Worm (Caenorhabditis elegans) whole organism, early embryonic: ENCODE data around the gene srz-13.

Experiments
- B0310.2 ChIP-seq: sonication (generic microtip); optimal IDR thresholded peaks from 2 replicates; lab custom pipeline; 2016; ENCODE audit warnings: mild to moderate bottlenecking, missing genetic modification characterization, missing compliant biosample characterization
- F13C5.2 ChIP-seq: sonication (generic microtip); optimal IDR thresholded peaks from 2 replicates; lab custom pipeline; 2017; ENCODE audit warnings: mild to moderate bottlenecking, missing genetic modification characterization, inconsistent platforms, missing compliant biosample characterization
- ama-1 ChIP-seq: fragments of 150-350 bp; optimal IDR thresholded peaks from 2 replicates; lab custom pipeline; 2014
- ceh-13 ChIP-seq: fragments of 200-800 bp; sonication (Bioruptor generic); optimal IDR thresholded peaks from 2 replicates; lab custom pipeline; 2018; ENCODE audit warnings: mild to moderate bottlenecking, missing genetic modification characterization, missing compliant biosample characterization
- ceh-36 ChIP-seq: sonication (generic microtip); optimal IDR thresholded peaks from 2 replicates; lab custom pipeline; 2016; ENCODE audit warnings: missing genetic modification characterization, inconsistent platforms, missing compliant biosample characterization
- flt-1 ChIP-seq: fragments of 200-800 bp; sonication (Bioruptor generic); IDR thresholded peaks from 2 replicates; pipeline ENCODE4 v1.3.6; 2022; ENCODE audit warnings: missing genetic modification characterization, missing compliant biosample characterization
- hmg-4 ChIP-seq: fragments of 200-800 bp; sonication (Bioruptor generic); optimal IDR thresholded peaks from 2 replicates; lab custom pipeline; 2018; ENCODE audit warnings: mild to moderate bottlenecking, missing genetic modification characterization, missing compliant biosample characterization
- scrt-1 ChIP-seq: fragments of 200-800 bp; sonication (Bioruptor generic); IDR thresholded peaks from 2 replicates; pipeline ENCODE4 v1.3.6; 2022; ENCODE audit warnings: missing genetic modification characterization, missing compliant biosample characterization
- sea-1 ChIP-seq: fragments of 200-800 bp; sonication (Bioruptor generic); conservative IDR thresholded peaks from 2 replicates; pipeline ENCODE4 v1.3.6; 2022; ENCODE audit warnings: missing genetic modification characterization, missing compliant biosample characterization
- tbx-11 ChIP-seq: fragments of 200-800 bp; sonication (Bioruptor generic); IDR thresholded peaks from 2 replicates; pipeline ENCODE4 v1.3.6; 2022; ENCODE audit warnings: missing genetic modification characterization, missing compliant biosample characterization
- tra-4 ChIP-seq: sonication (generic microtip); optimal IDR thresholded peaks from 2 replicates; lab custom pipeline; 2017; ENCODE audit warnings: missing genetic modification characterization, missing compliant biosample characterization

DNA sequence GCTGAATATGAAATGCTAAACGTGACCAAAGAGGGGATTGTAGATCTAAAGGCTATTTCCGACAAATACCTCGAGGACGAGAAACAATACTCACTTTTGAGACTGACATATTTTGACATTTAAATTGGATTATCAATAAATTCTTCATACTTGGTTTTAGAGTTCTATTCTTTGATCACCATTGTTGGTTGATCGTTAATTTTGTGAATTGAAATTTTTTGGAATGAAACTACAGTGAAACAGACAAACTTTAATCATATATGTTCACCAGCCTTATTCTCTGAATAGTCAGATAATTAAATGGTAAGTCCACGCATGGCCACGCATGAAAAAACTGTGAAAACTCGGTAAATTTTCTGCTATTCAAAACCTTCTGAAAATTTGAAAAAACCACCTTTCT is 20.4 kb downstream of the srz-13 start, which contains the start of gene F11A5.18:
- TF ChIP-seq tra-4 (tag; lab: Kevin White, UChicago): no peak
- TF ChIP-seq flt-1 (GFP tag; lab: Robert Waterston, UW): no peak
- TF ChIP-seq F13C5.2 (tag; lab: Kevin White, UChicago): no peak
- no peak for TF ChIP-seq ama-1 (lab: Kevin White, UChicago)
- no peak for TF ChIP-seq ceh-36 (tag; lab: Kevin White, UChicago)
- TF ChIP-seq B0310.2 (tag; lab: Kevin White, UChicago): no peak
- TF ChIP-seq hmg-4: no peak
- TF ChIP-seq ceh-13 (GFP tag; lab: Kevin White, UChicago): no peak
- TF ChIP-seq scrt-1 (GFP tag; lab: Robert Waterston, UW): no peak
- TF ChIP-seq tbx-11: no peak
- no peak for TF ChIP-seq sea-1
